Fruit fly (Drosophila melanogaster): ENCODE data around the gene Lar.

Lar gene

dm6 chr2L:19756040-19756439 lies 169.6 kb downstream of the Lar start:
- no peak for TF ChIP-seq CG31627 (GFP tag; optimal IDR thresholded peaks at IDR 0.05)
- TF ChIP-seq CG6163 (GFP tag; IDR thresholded peaks at IDR 0.05): no peak
- no peak for TF ChIP-seq acj6 (GFP tag; optimal IDR thresholded peaks at IDR 0.05)
- TF ChIP-seq CG6854 (GFP tag; optimal IDR thresholded peaks at IDR 0.05): no peak
- no peak for TF ChIP-seq Sox14 (GFP tag; optimal IDR thresholded peaks at IDR 0.05)
- no peak for TF ChIP-seq CG3032 (tag; optimal IDR thresholded peaks at IDR 0.05)
- TF ChIP-seq CG15336 (GFP tag; IDR thresholded peaks at IDR 0.05): no peak
- no peak for TF ChIP-seq Smox (GFP tag; optimal IDR thresholded peaks at IDR 0.05)
- no peak for TF ChIP-seq spab (GFP tag; optimal IDR thresholded peaks at IDR 0.05)
- no peak for TF ChIP-seq CG10669 (GFP tag; optimal IDR thresholded peaks at IDR 0.05)
- TF ChIP-seq CG8319 (GFP tag; optimal IDR thresholded peaks at IDR 0.05): no peak
- TF ChIP-seq CG8632 (GFP tag; optimal IDR thresholded peaks at IDR 0.05): no peak
- TF ChIP-seq Lpt (GFP tag; optimal IDR thresholded peaks at IDR 0.05): no peak
- no peak for TF ChIP-seq CG9139 (GFP tag; optimal IDR thresholded peaks at IDR 0.05)

dm6 chr2L:19756716-19757115 lies 170.3 kb downstream of the Lar start, which contains the start of gene CG10631:
TSS of gene CG10631 (minus strand) at chr2L:19756904.
- TF ChIP-seq eg (GFP tag; IDR thresholded peaks at IDR 0.05) (peak; percentile 10; the same call in 1 of the 3 replicates), CG8632 (GFP tag; optimal IDR thresholded peaks at IDR 0.05) (no peak)

dm6 chr2L:19758511-19759128 lies 172.2 kb downstream of the Lar start, which contains the start of the genes CG10628 and Dus3:
TSS of gene CG10628 (minus strand) at chr2L:19758615.
TSS of gene Dus3 (plus strand) at chr2L:19758879.
- TF ChIP-seq ss (GFP tag; optimal IDR thresholded peaks at IDR 0.05) (peak in 1 of 2 experiments; percentile 80), fd85E (GFP tag; optimal IDR thresholded peaks at IDR 0.05) (no peak), Met (GFP tag; optimal IDR thresholded peaks at IDR 0.05) (peak; percentile 90), CG6854 (GFP tag; optimal IDR thresholded peaks at IDR 0.05) (peak; percentile 68), cyc (GFP tag; optimal IDR thresholded peaks at IDR 0.05) (peak; percentile 90), OdsH (GFP tag; optimal IDR thresholded peaks at IDR 0.05) (no peak), Blimp-1 (GFP tag; optimal IDR thresholded peaks at IDR 0.05) (peak; percentile 55), CG10669 (GFP tag; optimal IDR thresholded peaks at IDR 0.05) (peak; percentile 83), Lpt (GFP tag; optimal IDR thresholded peaks at IDR 0.05) (peak; percentile 78), CG3032 (tag; optimal IDR thresholded peaks at IDR 0.05) (peak; percentile 89), Sox15 (GFP tag; optimal IDR thresholded peaks at IDR 0.05) (peak; percentile 80), CG32006 (GFP tag; optimal IDR thresholded peaks at IDR 0.05) (peak; percentile 88), CG31627 (GFP tag; optimal IDR thresholded peaks at IDR 0.05) (peak; percentile 91), Ets96B (tag; optimal IDR thresholded peaks at IDR 0.05) (peak; percentile 86), Hr38 (GFP tag; optimal IDR thresholded peaks at IDR 0.05) (peak; percentile 65), Smox (GFP tag; optimal IDR thresholded peaks at IDR 0.05) (peak; percentile 83), Ets21C (GFP tag; optimal IDR thresholded peaks at IDR 0.05) (no peak), spab (GFP tag; optimal IDR thresholded peaks at IDR 0.05) (peak; percentile 69), esn (GFP tag; optimal IDR thresholded peaks at IDR 0.05) (peak; percentile 93), CG7368 (GFP tag; optimal IDR thresholded peaks at IDR 0.05) (peak; percentile 81), CG10631 (GFP tag; optimal IDR thresholded peaks at IDR 0.05) (no peak), Sox102F (GFP tag; optimal IDR thresholded peaks at IDR 0.05) (peak; percentile 76), dsx (GFP tag; optimal IDR thresholded peaks at IDR 0.05; ENCODE audit: poor library complexity, severe bottlenecking) (no peak), fd59A (GFP tag; optimal IDR thresholded peaks at IDR 0.05) (peak; percentile 69), salr (GFP tag; optimal IDR thresholded peaks at IDR 0.05) (peak in 1 of 2 experiments; percentile 76), Gug (GFP tag; IDR thresholded peaks at IDR 0.05) (peak; percentile 92), CG11902 (GFP tag; optimal IDR thresholded peaks at IDR 0.05) (peak; percentile 78), Hr4 (GFP tag; optimal IDR thresholded peaks at IDR 0.05) (peak; percentile 92), acj6 (GFP tag; optimal IDR thresholded peaks at IDR 0.05) (peak; percentile 88), CG34406 (GFP tag; optimal IDR thresholded peaks at IDR 0.05) (peak; percentile 82), fkh (GFP tag; optimal IDR thresholded peaks at IDR 0.05) (peak; percentile 63), CG8632 (GFP tag; optimal IDR thresholded peaks at IDR 0.05) (peak; percentile 70), Sox14 (GFP tag; optimal IDR thresholded peaks at IDR 0.05) (peak; percentile 91), CG4318 (GFP tag; optimal IDR thresholded peaks at IDR 0.05) (no peak), CG6792 (GFP tag; optimal IDR thresholded peaks at IDR 0.05) (peak; percentile 83), Eip75B (GFP tag; optimal IDR thresholded peaks at IDR 0.05) (peak; percentile 92), CG8119 (GFP tag; IDR thresholded peaks at IDR 0.05) (peak; percentile 80), dac (GFP tag; optimal IDR thresholded peaks at IDR 0.05) (peak; percentile 87), vri (GFP tag; optimal IDR thresholded peaks at IDR 0.05) (peak; percentile 66), CG11762 (GFP tag; optimal IDR thresholded peaks at IDR 0.05; ENCODE audit: insufficient read depth) (peak; percentile 76)
